Worm (Caenorhabditis elegans) whole organism, L4/young adult: ENCODE data around the gene H12I13.6.

ENCODE experiments used
- W03F9.2 ChIP-seq: fragments of 150-350 bp; optimal IDR thresholded peaks from 2 replicates; lab custom pipeline; 2014; ENCODE audit warnings: missing biosample characterization, missing genetic modification characterization
- dao-5 ChIP-seq: sonication (generic microtip); optimal IDR thresholded peaks from 2 replicates; lab custom pipeline; 2016; ENCODE audit warnings: missing genotype, missing genetic modification characterization, moderate library complexity, missing compliant biosample characterization
- him-1 ChIP-seq: sonication (generic microtip); optimal IDR thresholded peaks from 2 replicates; lab custom pipeline; 2016; ENCODE audit warnings: missing genotype, missing genetic modification reagents, missing genetic modification characterization, missing compliant biosample characterization

H12I13.6 gene

DNA sequence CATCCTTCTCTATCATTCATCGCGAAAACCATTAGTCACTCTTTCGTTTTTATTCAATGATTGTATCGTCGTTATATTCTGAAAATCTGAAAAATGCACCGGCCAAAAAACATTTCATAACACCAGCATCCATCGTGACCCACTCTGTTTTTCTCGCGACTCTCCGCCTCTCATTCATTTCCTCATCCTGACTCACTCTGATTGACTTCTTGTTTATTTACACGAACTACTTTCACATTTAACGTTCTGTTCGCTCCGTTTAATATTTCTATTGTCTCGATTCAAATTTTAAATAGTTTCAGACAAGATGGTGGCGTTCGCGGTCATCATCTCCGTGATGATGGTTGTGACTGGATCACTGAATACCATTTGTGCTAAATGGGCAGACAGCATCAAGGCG lies 45.8 kb downstream of the H12I13.6 start, which contains the start of gene C29H12.2:
Gene C29H12.2 (plus strand): TSS at position 297 of the 400 bp plus-strand sequence.
- TF ChIP-seq dao-5 (tag; lab: Kevin White, UChicago): no peak
- no peak for TF ChIP-seq W03F9.2 (tag; lab: Kevin White, UChicago)
- no peak for TF ChIP-seq him-1 (tag; lab: Kevin White, UChicago)

DNA sequence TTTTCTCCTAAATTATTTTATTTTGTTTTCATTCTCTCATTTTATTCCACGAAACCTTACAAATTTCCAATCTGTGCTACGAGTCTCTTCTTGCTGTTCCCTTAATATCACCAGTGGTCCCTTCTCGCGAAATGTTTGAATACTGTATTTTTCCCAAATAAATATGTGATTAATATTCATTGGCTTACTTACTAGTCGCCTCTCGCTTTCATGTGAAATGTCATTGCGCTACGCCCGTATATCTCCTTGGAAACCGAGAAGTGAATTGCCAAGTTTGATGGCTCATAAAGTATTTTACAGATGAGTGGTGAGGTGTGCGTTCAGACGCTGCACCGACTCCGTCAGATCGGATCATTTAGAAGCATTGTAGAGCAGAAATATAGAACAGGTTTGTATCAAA lies 47.6 kb downstream of the H12I13.6 start, which contains the start of gene rars-2:
Gene rars-2 (plus strand): TSS at position 301 of the 400 bp plus-strand sequence.
- TF ChIP-seq W03F9.2 (tag; lab: Kevin White, UChicago) (no peak), him-1 (tag; lab: Kevin White, UChicago) (no peak), dao-5 (tag; lab: Kevin White, UChicago) (no peak)
